Worm (Caenorhabditis elegans) whole organism, L4 larva: ENCODE data around the gene Y4C6B.7.

Source experiments
- D1046.2 ChIP-seq: fragments of 200-800 bp; sonication (Bioruptor generic); IDR thresholded peaks from 2 replicates; pipeline ENCODE4 v1.3.6; 2022; ENCODE audit warnings: missing genetic modification characterization, missing compliant biosample characterization
- F10B5.3 ChIP-seq: sonication (generic microtip); optimal IDR thresholded peaks from 2 replicates; lab custom pipeline; 2016; ENCODE audit warnings: mild to moderate bottlenecking, missing genetic modification characterization, missing compliant biosample characterization
- F44E2.7 ChIP-seq: fragments of 200-800 bp; sonication (Bioruptor generic); IDR thresholded peaks from 2 replicates; pipeline ENCODE4 v2.1.2; 2022; ENCODE audit warnings: missing genetic modification characterization, missing compliant biosample characterization
- R02D3.7 ChIP-seq: fragments of 150-350 bp; sonication (generic microtip); optimal IDR thresholded peaks from 3 replicates; lab custom pipeline; 2014; ENCODE audit warnings: missing biosample characterization, missing genetic modification characterization
- Y105C5A.15 ChIP-seq: fragments of 200-800 bp; sonication (Bioruptor generic); IDR thresholded peaks from 2 replicates; pipeline ENCODE4 v1.3.6; 2022; ENCODE audit warnings: missing genetic modification characterization, missing compliant biosample characterization
- aha-1 ChIP-seq: fragments of 150-350 bp; peaks from one replicate; lab custom pipeline; 2014; ENCODE audit warnings: missing biosample characterization, missing genetic modification characterization
- arid-1 ChIP-seq: fragments of 200-800 bp; sonication (Bioruptor generic); conservative IDR thresholded peaks from 2 replicates; pipeline ENCODE4 v1.3.6; 2022; ENCODE audit warnings: missing genetic modification reagents, missing genetic modification characterization, missing compliant biosample characterization
- ceh-62 ChIP-seq: sonication (generic microtip); optimal IDR thresholded peaks from 2 replicates; lab custom pipeline; 2017; ENCODE audit warnings: missing biosample characterization, missing genetic modification characterization
- daf-16 ChIP-seq, 3 experiments: sonication (generic microtip); optimal IDR thresholded peaks; 2 replicates each; lab custom pipeline; 2016 to 2017; ENCODE audit warnings: missing genetic modification characterization in 3 of 3, missing genetic modification reagents in 3 of 3, mild to moderate bottlenecking in 2 of 3, missing compliant biosample characterization in 2 of 3, missing biosample characterization in 1 of 3, moderate library complexity in 1 of 3
- dmd-6 ChIP-seq: fragments of 200-800 bp; sonication (Bioruptor generic); IDR thresholded peaks from 2 replicates; pipeline ENCODE4 v1.3.6; 2022; ENCODE audit warnings: missing genetic modification reagents, missing genetic modification characterization, missing compliant biosample characterization
- dmd-9 ChIP-seq: fragments of 200-800 bp; sonication (Bioruptor generic); IDR thresholded peaks from 2 replicates; pipeline ENCODE4 v1.3.6; 2022; ENCODE audit warnings: missing genetic modification reagents, missing genetic modification characterization, missing compliant biosample characterization
- duxl-1 ChIP-seq: sonication (generic microtip); optimal IDR thresholded peaks from 2 replicates; lab custom pipeline; 2016; ENCODE audit warnings: mild to moderate bottlenecking, missing genetic modification characterization, moderate library complexity, missing compliant biosample characterization; ENCODE audit not compliant: poor library complexity
- dve-1 ChIP-seq: sonication (generic microtip); optimal IDR thresholded peaks from 2 replicates; lab custom pipeline; 2017; ENCODE audit warnings: antibody characterized with exemption, mild to moderate bottlenecking, missing genetic modification characterization, missing compliant biosample characterization; ENCODE audit not compliant: insufficient read depth
- egl-43 ChIP-seq: fragments of 200-800 bp; sonication (Bioruptor generic); IDR thresholded peaks from 2 replicates; pipeline ENCODE4 v1.3.6; 2022; ENCODE audit warnings: missing genetic modification reagents, missing genetic modification characterization, missing compliant biosample characterization
- fos-1 ChIP-seq: fragments of 150-350 bp; optimal IDR thresholded peaks from 2 replicates; lab custom pipeline; 2014; ENCODE audit warnings: missing biosample characterization, missing genetic modification characterization
- hlh-11 ChIP-seq: fragments of 200-800 bp; sonication (Bioruptor generic); optimal IDR thresholded peaks from 2 replicates; lab custom pipeline; 2018; ENCODE audit warnings: mild to moderate bottlenecking, missing genetic modification characterization, missing compliant biosample characterization
- hlh-30 ChIP-seq: sonication (generic microtip); optimal IDR thresholded peaks from 2 replicates; lab custom pipeline; 2017; ENCODE audit warnings: antibody characterized with exemption, mild to moderate bottlenecking, missing genetic modification characterization, missing compliant biosample characterization; ENCODE audit not compliant: insufficient read depth
- jun-1 ChIP-seq: fragments of 150-350 bp; optimal IDR thresholded peaks from 2 replicates; lab custom pipeline; 2014; ENCODE audit warnings: missing biosample characterization, missing genetic modification reagents, missing genetic modification characterization
- lim-7 ChIP-seq: fragments of 200-800 bp; sonication (Bioruptor generic); IDR thresholded peaks from 2 replicates; pipeline ENCODE4 v1.3.6; 2022; ENCODE audit warnings: missing genetic modification characterization, missing compliant biosample characterization
- madf-5 ChIP-seq, 2 experiments: fragments of 200-800 bp; sonication (Bioruptor generic); IDR thresholded peaks; 2 replicates each; pipeline ENCODE4 v1.3.6; 2022; ENCODE audit warnings: missing compliant biosample characterization in 2 of 2, missing genetic modification characterization in 2 of 2
- mdl-1 ChIP-seq, 2 experiments: fragments of 150-350 bp in 1 of 2; sonication (generic microtip) in 1 of 2; optimal IDR thresholded peaks; 2 replicates each; lab custom pipeline; 2014 to 2017; ENCODE audit warnings: missing biosample characterization in 2 of 2, missing genetic modification characterization in 2 of 2
- mdt-29 ChIP-seq: fragments of 200-800 bp; sonication (Bioruptor generic); IDR thresholded peaks from 2 replicates; pipeline ENCODE4 v1.3.6; 2022; ENCODE audit warnings: missing genetic modification reagents, missing genetic modification characterization, missing compliant biosample characterization
- mep-1 ChIP-seq: fragments of 150-350 bp; sonication (generic microtip); optimal IDR thresholded peaks from 3 replicates; lab custom pipeline; 2014; ENCODE audit warnings: missing biosample characterization, missing genetic modification characterization
- nhr-10 ChIP-seq: fragments of 150-350 bp; optimal IDR thresholded peaks from 2 replicates; lab custom pipeline; 2014; ENCODE audit warnings: missing biosample characterization, missing genetic modification characterization
- nhr-11 ChIP-seq: fragments of 150-350 bp; optimal IDR thresholded peaks from 2 replicates; lab custom pipeline; 2014; ENCODE audit warnings: missing biosample characterization, missing genetic modification characterization
- nhr-28 ChIP-seq: fragments of 150-350 bp; optimal IDR thresholded peaks from 2 replicates; lab custom pipeline; 2014; ENCODE audit warnings: missing biosample characterization, missing genetic modification characterization
- nhr-76 ChIP-seq: fragments of 150-350 bp; optimal IDR thresholded peaks from 2 replicates; lab custom pipeline; 2014; ENCODE audit warnings: missing biosample characterization, missing genetic modification characterization
- pha-4 ChIP-seq, 2 experiments: fragments of 150-350 bp in 1 of 2; fragments of 200-800 bp in 1 of 2; sonication (Bioruptor generic) in 1 of 2; IDR thresholded peaks in 1 of 2; optimal IDR thresholded peaks in 1 of 2; 2 replicates each; pipeline versions ENCODE4 v1.3.6 to Lab custom; 2014 to 2022; ENCODE audit warnings: missing genetic modification characterization in 2 of 2, missing genetic modification reagents in 2 of 2, missing biosample characterization in 1 of 2, missing compliant biosample characterization in 1 of 2
- php-3 ChIP-seq: fragments of 200-800 bp; sonication (Bioruptor generic); IDR thresholded peaks from 2 replicates; pipeline ENCODE4 v1.3.6; 2022; ENCODE audit warnings: missing genetic modification reagents, missing genetic modification characterization, missing compliant biosample characterization
- pqm-1 ChIP-seq: sonication (generic microtip); optimal IDR thresholded peaks from 2 replicates; lab custom pipeline; 2017; ENCODE audit warnings: missing biosample characterization, missing genetic modification characterization
- sdz-12 ChIP-seq: fragments of 200-800 bp; sonication (Bioruptor generic); optimal IDR thresholded peaks from 2 replicates; lab custom pipeline; 2018; ENCODE audit warnings: mild to moderate bottlenecking, missing genetic modification characterization, missing compliant biosample characterization
- skn-1 ChIP-seq: fragments of 150-350 bp; optimal IDR thresholded peaks from 2 replicates; lab custom pipeline; 2014; ENCODE audit warnings: missing biosample characterization, missing genetic modification characterization
- snpc-4 ChIP-seq: fragments of 150-350 bp; optimal IDR thresholded peaks from 2 replicates; lab custom pipeline; 2014; ENCODE audit warnings: missing biosample characterization, missing genetic modification characterization
- tag-97 ChIP-seq: fragments of 200-800 bp; sonication (Bioruptor generic); IDR thresholded peaks from 2 replicates; pipeline ENCODE4 v1.3.6; 2022; ENCODE audit warnings: missing genetic modification characterization, missing compliant biosample characterization
- tra-1 ChIP-seq: fragments of 200-800 bp; sonication (Bioruptor generic); IDR thresholded peaks from 2 replicates; pipeline ENCODE4 v1.3.6; 2022; ENCODE audit warnings: missing genetic modification reagents, missing genetic modification characterization, missing compliant biosample characterization
- unc-62 ChIP-seq, 3 experiments: fragments of 150-350 bp in 1 of 3; sonication (generic microtip); optimal IDR thresholded peaks in 2 of 3; peaks in 1 of 3; 1 replicate in 1 of 3; 2 replicates in 2 of 3; lab custom pipeline; 2014 to 2017; ENCODE audit warnings: missing biosample characterization in 3 of 3, missing genetic modification characterization in 3 of 3, missing genetic modification reagents in 3 of 3, missing genotype in 1 of 3
- vab-7 ChIP-seq: fragments of 200-800 bp; sonication (Bioruptor generic); IDR thresholded peaks from 2 replicates; pipeline ENCODE4 v1.3.6; 2022; ENCODE audit warnings: missing genetic modification reagents, missing genetic modification characterization, missing compliant biosample characterization
- zfp-3 ChIP-seq: fragments of 200-800 bp; sonication (Bioruptor generic); conservative IDR thresholded peaks from 2 replicates; pipeline ENCODE4 v1.3.6; 2022; ENCODE audit warnings: missing genetic modification reagents, missing genetic modification characterization, missing compliant biosample characterization
- zip-11 ChIP-seq: fragments of 200-800 bp; sonication (Bioruptor generic); IDR thresholded peaks from 2 replicates; pipeline ENCODE4 v1.3.6; 2022; ENCODE audit warnings: missing genetic modification characterization, missing compliant biosample characterization
- ztf-7 ChIP-seq: fragments of 150-350 bp; optimal IDR thresholded peaks from 2 replicates; lab custom pipeline; 2014; ENCODE audit warnings: missing biosample characterization, missing genetic modification characterization

The Y4C6B.7 gene

ce11 chrIV:5382609-5383008 is 29.3 kb upstream of the Y4C6B.7 start, which contains the start of gene F41H10.1:
TSS of gene F41H10.1 (plus strand) at chrIV:5382909.
- TF ChIP-seq egl-43 (GFP tag; lab: Robert Waterston, UW), result no peak
- no peak for TF ChIP-seq dmd-9 (GFP tag; lab: Robert Waterston, UW)

DNA sequence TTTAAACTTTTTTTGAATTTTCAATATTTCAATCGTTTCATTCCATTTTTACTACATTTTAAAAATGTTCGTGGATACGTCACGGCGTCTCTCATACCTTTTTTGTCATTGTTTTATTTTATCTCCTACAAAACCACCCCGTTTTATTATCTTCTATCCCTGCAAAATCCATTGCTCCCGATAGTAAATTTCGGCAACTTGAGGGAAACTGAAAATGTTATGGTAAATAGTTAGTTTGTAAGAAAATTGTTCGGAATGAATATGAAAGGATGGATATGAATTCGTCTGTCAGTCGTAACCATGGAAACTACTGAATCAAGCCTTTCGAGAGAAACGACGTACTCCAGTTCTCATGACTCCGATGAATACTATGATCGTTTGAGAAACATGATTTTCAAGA is 28.1 kb upstream of the Y4C6B.7 start, which contains the start of gene F41H10.2:
Gene F41H10.2 (plus strand): TSS at position 301 of the 400 bp plus-strand sequence.
- TF ChIP-seq unc-62 (GFP tag; optimal IDR thresholded peaks at IDR 0.05 in 1 of 2; lab: Kevin White, UChicago) (no peak), unc-62 (tag; optimal IDR thresholded peaks at IDR 0.05; lab: Kevin White, UChicago) (no peak), aha-1 (tag; lab: Kevin White, UChicago) (peak; percentile 66)

DNA sequence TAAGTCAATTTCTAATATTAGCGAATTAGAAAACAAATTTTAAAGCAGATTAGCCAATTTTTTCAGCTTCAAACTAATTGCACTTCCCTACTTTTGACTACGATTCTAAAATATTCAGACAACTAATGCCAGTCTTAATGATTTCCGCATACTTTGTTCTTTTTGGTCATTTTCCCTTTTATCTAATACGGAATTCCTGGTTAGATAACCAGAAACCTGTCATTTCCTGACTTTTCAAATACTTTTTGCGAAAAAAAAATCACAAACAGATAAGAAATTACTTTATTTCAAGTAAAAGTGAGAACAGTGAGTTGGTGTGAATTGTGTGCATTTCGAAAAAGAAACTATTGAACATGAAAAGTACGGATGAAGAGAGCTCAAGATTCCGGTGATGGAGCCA is 26.9 kb upstream of the Y4C6B.7 start:
- TF ChIP-seq dve-1 (tag; lab: Kevin White, UChicago) (peak; percentile 70), tra-1 (GFP tag; lab: Robert Waterston, UW) (peak; percentile 61; the same call in 1 of the 2 replicates), F44E2.7 (no peak), php-3 (0 out of 2 replicates have a peak, but pooled peaks have one; percentile 16), daf-16 (GFP tag; optimal IDR thresholded peaks at IDR 0.05; lab: Kevin White, UChicago) (no peak), daf-16 (tag; optimal IDR thresholded peaks at IDR 0.05; lab: Kevin White, UChicago) (peak; percentile 65), nhr-10 (no peak), nhr-28 (tag; lab: Kevin White, UChicago) (peak; percentile 53), dmd-6 (GFP tag; lab: Robert Waterston, UW) (peak; percentile 77), snpc-4 (no peak), hlh-11 (tag; lab: Kevin White, UChicago) (peak; percentile 14)

DNA sequence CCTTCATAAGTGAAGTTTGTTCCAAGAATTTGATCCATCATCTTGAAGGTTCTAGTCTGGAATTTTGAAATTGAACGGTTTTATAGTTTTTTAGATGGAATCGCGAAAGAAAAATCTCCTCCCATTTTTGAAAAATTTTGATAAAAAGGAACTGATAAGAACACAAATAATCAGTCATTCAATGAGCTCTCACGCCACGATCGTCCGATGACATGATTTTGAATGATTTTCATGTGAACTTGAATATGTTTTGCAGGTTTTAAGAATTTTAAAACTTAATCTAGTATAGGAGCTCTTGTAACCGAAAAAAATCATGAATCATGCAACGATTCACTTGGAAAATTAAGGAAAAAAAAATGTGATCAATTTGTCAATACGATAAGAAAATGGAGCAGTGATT is 23.8 kb upstream of the Y4C6B.7 start, which contains the start of gene elo-5:
Gene elo-5 (minus strand): TSS at position 56 of the 400 bp plus-strand sequence.
- TF ChIP-seq hlh-11 (tag; lab: Kevin White, UChicago) (peak; percentile 63), aha-1 (tag; lab: Kevin White, UChicago) (peak; percentile 48), nhr-28 (tag; lab: Kevin White, UChicago) (peak; percentile 45), daf-16 (GFP tag; optimal IDR thresholded peaks at IDR 0.05; lab: Kevin White, UChicago) (no peak), daf-16 (tag; optimal IDR thresholded peaks at IDR 0.05; lab: Kevin White, UChicago) (peak; percentile 75), hlh-30 (tag; lab: Kevin White, UChicago) (peak; percentile 25), dmd-6 (GFP tag; lab: Robert Waterston, UW) (peak; percentile 53), dve-1 (tag; lab: Kevin White, UChicago) (peak; percentile 35), mdl-1 (tag; optimal IDR thresholded peaks at IDR 0.05; lab: Kevin White, UChicago) (no peak), pqm-1 (tag; lab: Kevin White, UChicago) (peak; percentile 37), tag-97 (GFP tag; lab: Robert Waterston, UW) (no peak)

- TF ChIP-seq zfp-3 (GFP tag; lab: Robert Waterston, UW) (no peak), dmd-6 (GFP tag; lab: Robert Waterston, UW) (no peak), vab-7 (GFP tag; lab: Robert Waterston, UW) (no peak), R02D3.7 (tag; lab: Kevin White, UChicago) (no peak), mep-1 (tag; lab: Kevin White, UChicago) (no peak), Y105C5A.15 (GFP tag; lab: Robert Waterston, UW) (peak; percentile 60; the same call in 1 of the 2 replicates), ceh-62 (tag; lab: Kevin White, UChicago) (no peak), aha-1 (tag; lab: Kevin White, UChicago) (peak; percentile 53), skn-1 (no peak), duxl-1 (tag; lab: Kevin White, UChicago) (peak; percentile 31), zip-11 (no peak), ztf-7 (tag; lab: Kevin White, UChicago) (no peak), pqm-1 (tag; lab: Kevin White, UChicago) (no peak), nhr-76 (tag; lab: Kevin White, UChicago) (no peak), fos-1 (tag; lab: Kevin White, UChicago) (no peak), arid-1 (no peak), jun-1 (tag; lab: Kevin White, UChicago) (no peak), lim-7 (GFP tag; lab: Robert Waterston, UW) (peak; percentile 14; the same call in 1 of the 2 replicates), php-3 (no peak), nhr-11 (no peak), D1046.2 (GFP tag; lab: Robert Waterston, UW) (peak; percentile 25; the same call in 1 of the 2 replicates), sdz-12 (GFP tag; lab: Kevin White, UChicago) (no peak), hlh-11 (tag; lab: Kevin White, UChicago) (no peak), pha-4 (GFP tag; IDR thresholded peaks at IDR 0.05; lab: Robert Waterston, UW) (no peak), pha-4 (tag; optimal IDR thresholded peaks at IDR 0.05; lab: Kevin White, UChicago) (no peak), F10B5.3 (tag; lab: Kevin White, UChicago) (no peak), mdt-29 (no peak), madf-5 (GFP tag; IDR thresholded peaks at IDR 0.05; lab: Robert Waterston, UW) (no peak)
Observed at ce11 chrIV:5374946-5375345, 21.7 kb upstream of the Y4C6B.7 start.
